Worm (Caenorhabditis elegans) whole organism, late embryonic: ENCODE results near the gene nprl-3.

Experiments used
- C08G9.2 ChIP-seq: sonication (generic microtip); optimal IDR thresholded peaks from 2 replicates; lab custom pipeline; 2016; ENCODE audit warnings: mild to moderate bottlenecking, missing genetic modification characterization, moderate library complexity, missing compliant biosample characterization
- F13H6.1 ChIP-seq: sonication (generic microtip); optimal IDR thresholded peaks from 2 replicates; lab custom pipeline; 2016; ENCODE audit warnings: missing genetic modification characterization, missing compliant biosample characterization
- T23F11.4 ChIP-seq: fragments of 200-800 bp; sonication (Bioruptor generic); optimal IDR thresholded peaks from 2 replicates; lab custom pipeline; 2018; ENCODE audit warnings: mild to moderate bottlenecking, missing genetic modification characterization, missing compliant biosample characterization
- Y22D7AL.16 ChIP-seq: sonication (generic microtip); optimal IDR thresholded peaks from 2 replicates; lab custom pipeline; 2016; ENCODE audit warnings: missing genetic modification characterization, missing compliant biosample characterization
- ceh-14 ChIP-seq: sonication (generic microtip); optimal IDR thresholded peaks from 2 replicates; lab custom pipeline; 2016; ENCODE audit warnings: missing genotype, missing genetic modification characterization, missing compliant biosample characterization
- ceh-2 ChIP-seq: sonication (generic microtip); optimal IDR thresholded peaks from 2 replicates; lab custom pipeline; 2016; ENCODE audit warnings: missing genotype, missing genetic modification characterization, missing compliant biosample characterization
- ceh-24 ChIP-seq: sonication (generic microtip); optimal IDR thresholded peaks from 2 replicates; lab custom pipeline; 2016; ENCODE audit warnings: mild to moderate bottlenecking, missing genetic modification characterization, missing compliant biosample characterization
- ceh-31 ChIP-seq: sonication (generic microtip); optimal IDR thresholded peaks from 2 replicates; lab custom pipeline; 2016; ENCODE audit warnings: missing genetic modification characterization, missing compliant biosample characterization
- ceh-48 ChIP-seq: sonication (generic microtip); optimal IDR thresholded peaks from 2 replicates; lab custom pipeline; 2016; ENCODE audit warnings: missing genetic modification characterization, inconsistent platforms, missing compliant biosample characterization
- ceh-6 ChIP-seq: fragments of 200-800 bp; sonication (Bioruptor generic); optimal IDR thresholded peaks from 2 replicates; lab custom pipeline; 2018; ENCODE audit warnings: mild to moderate bottlenecking, missing genetic modification characterization, missing compliant biosample characterization
- ceh-9 ChIP-seq: sonication (generic microtip); optimal IDR thresholded peaks from 2 replicates; lab custom pipeline; 2016; ENCODE audit warnings: mild to moderate bottlenecking, missing genetic modification characterization, inconsistent platforms, missing compliant biosample characterization
- che-1 ChIP-seq: sonication (generic microtip); optimal IDR thresholded peaks from 2 replicates; lab custom pipeline; 2016; ENCODE audit warnings: mild to moderate bottlenecking, missing genetic modification characterization, missing compliant biosample characterization
- dmd-4 ChIP-seq: sonication (generic microtip); optimal IDR thresholded peaks from 2 replicates; lab custom pipeline; 2016; ENCODE audit warnings: borderline replicate concordance, missing genetic modification characterization, missing compliant biosample characterization
- dve-1 ChIP-seq: sonication (generic microtip); optimal IDR thresholded peaks from 2 replicates; lab custom pipeline; 2017; ENCODE audit warnings: antibody characterized with exemption, mild to moderate bottlenecking, missing genetic modification characterization, missing compliant biosample characterization
- elt-2 ChIP-seq: sonication (generic microtip); optimal IDR thresholded peaks from 2 replicates; lab custom pipeline; 2016; ENCODE audit warnings: missing genetic modification reagents, missing genetic modification characterization, missing compliant biosample characterization
- ets-4 ChIP-seq: sonication (generic microtip); optimal IDR thresholded peaks from 2 replicates; lab custom pipeline; 2016; ENCODE audit warnings: missing genetic modification characterization, missing compliant biosample characterization
- eyg-1 ChIP-seq: sonication (generic microtip); optimal IDR thresholded peaks from 2 replicates; lab custom pipeline; 2016; ENCODE audit warnings: missing genotype, missing genetic modification characterization, missing compliant biosample characterization
- fax-1 ChIP-seq: sonication (generic microtip); optimal IDR thresholded peaks from 2 replicates; lab custom pipeline; 2016; ENCODE audit warnings: missing genotype, missing genetic modification characterization, missing compliant biosample characterization
- fkh-6 ChIP-seq: sonication (generic microtip); optimal IDR thresholded peaks from 2 replicates; lab custom pipeline; 2016; ENCODE audit warnings: missing genetic modification characterization, missing compliant biosample characterization
- hlh-30 ChIP-seq: sonication (generic microtip); optimal IDR thresholded peaks from 2 replicates; lab custom pipeline; 2017; ENCODE audit warnings: antibody characterized with exemption, missing genetic modification characterization, missing compliant biosample characterization; ENCODE audit not compliant: insufficient read depth
- hlh-6 ChIP-seq: sonication (generic microtip); optimal IDR thresholded peaks from 2 replicates; lab custom pipeline; 2016; ENCODE audit warnings: missing genotype, missing genetic modification characterization, missing compliant biosample characterization
- hlh-8 ChIP-seq: sonication (generic microtip); optimal IDR thresholded peaks from 2 replicates; lab custom pipeline; 2016; ENCODE audit warnings: missing genotype, missing genetic modification characterization, missing compliant biosample characterization
- madf-2 ChIP-seq: sonication (generic microtip); optimal IDR thresholded peaks from 2 replicates; lab custom pipeline; 2017; ENCODE audit warnings: missing genetic modification characterization, missing compliant biosample characterization
- mec-3 ChIP-seq: sonication (generic microtip); optimal IDR thresholded peaks from 2 replicates; lab custom pipeline; 2016; ENCODE audit warnings: borderline replicate concordance, missing genetic modification characterization, missing compliant biosample characterization
- nfya-1 ChIP-seq: sonication (generic microtip); optimal IDR thresholded peaks from 2 replicates; lab custom pipeline; 2017; ENCODE audit warnings: missing genetic modification characterization, mild to moderate bottlenecking, missing compliant biosample characterization, antibody characterized with exemption, moderate library complexity
- pag-3 ChIP-seq: sonication (generic microtip); optimal IDR thresholded peaks from 2 replicates; lab custom pipeline; 2016; ENCODE audit warnings: missing compliant biosample characterization, missing genetic modification characterization, borderline replicate concordance
- pat-9 ChIP-seq: fragments of 200-800 bp; sonication (Bioruptor generic); optimal IDR thresholded peaks from 2 replicates; lab custom pipeline; 2018; ENCODE audit warnings: mild to moderate bottlenecking, missing genetic modification characterization, moderate library complexity, missing compliant biosample characterization
- pax-1 ChIP-seq: fragments of 150-350 bp; optimal IDR thresholded peaks from 2 replicates; lab custom pipeline; 2014; ENCODE audit warnings: missing biosample characterization, missing genetic modification characterization
- pha-2 ChIP-seq: sonication (generic microtip); optimal IDR thresholded peaks from 2 replicates; lab custom pipeline; 2017; ENCODE audit warnings: mild to moderate bottlenecking, missing genetic modification characterization, missing compliant biosample characterization
- pqm-1 ChIP-seq: sonication (generic microtip); optimal IDR thresholded peaks from 2 replicates; lab custom pipeline; 2016; ENCODE audit warnings: missing genetic modification characterization, missing compliant biosample characterization
- ref-2 ChIP-seq: sonication (generic microtip); optimal IDR thresholded peaks from 2 replicates; lab custom pipeline; 2016; ENCODE audit warnings: missing genetic modification characterization, missing compliant biosample characterization
- rnt-1 ChIP-seq: sonication (generic microtip); optimal IDR thresholded peaks from 2 replicates; lab custom pipeline; 2016; ENCODE audit warnings: missing genetic modification characterization, missing compliant biosample characterization
- sox-2 ChIP-seq: fragments of 200-800 bp; sonication (Bioruptor generic); IDR thresholded peaks from 2 replicates; pipeline ENCODE4 v1.3.6; 2022; ENCODE audit warnings: missing genetic modification reagents, missing genetic modification characterization, missing compliant biosample characterization
- sox-4 ChIP-seq: sonication (generic microtip); optimal IDR thresholded peaks from 2 replicates; lab custom pipeline; 2017; ENCODE audit warnings: mild to moderate bottlenecking, missing genetic modification characterization, inconsistent platforms, missing compliant biosample characterization
- syd-9 ChIP-seq: sonication (generic microtip); optimal IDR thresholded peaks from 2 replicates; lab custom pipeline; 2016; ENCODE audit warnings: mild to moderate bottlenecking, missing genetic modification characterization, moderate library complexity, missing compliant biosample characterization
- ttx-3 ChIP-seq: sonication (generic microtip); optimal IDR thresholded peaks from 2 replicates; lab custom pipeline; 2016; ENCODE audit warnings: missing genetic modification reagents, missing genetic modification characterization, missing compliant biosample characterization
- unc-3 ChIP-seq, 2 experiments: fragments of 200-800 bp in 1 of 2; sonication (Bioruptor generic) in 1 of 2; sonication (generic microtip) in 1 of 2; conservative IDR thresholded peaks in 1 of 2; optimal IDR thresholded peaks in 1 of 2; 2 replicates each; pipeline versions ENCODE4 v1.3.6 to Lab custom; 2016 to 2022; ENCODE audit warnings: missing compliant biosample characterization in 2 of 2, missing genetic modification characterization in 2 of 2, missing genetic modification reagents in 1 of 2
- unc-42 ChIP-seq: sonication (generic microtip); optimal IDR thresholded peaks from 2 replicates; lab custom pipeline; 2016; ENCODE audit warnings: missing genotype, missing genetic modification characterization, missing compliant biosample characterization
- unc-55 ChIP-seq: sonication (generic microtip); optimal IDR thresholded peaks from 2 replicates; lab custom pipeline; 2017; ENCODE audit warnings: missing biosample characterization, missing genetic modification reagents, missing genetic modification characterization
- unc-86 ChIP-seq: sonication (generic microtip); optimal IDR thresholded peaks from 2 replicates; lab custom pipeline; 2016; ENCODE audit warnings: missing genetic modification characterization, missing compliant biosample characterization

nprl-3 gene

ce11 chrIV:8289505-8289579 lies 8.0 kb upstream of the nprl-3 start, which contains the start of gene nucl-1:
TSS of gene nucl-1 (minus strand) at chrIV:8289530.
- TF ChIP-seq F13H6.1 (tag; lab: Kevin White, UChicago) (no peak), pax-1 (tag; lab: Kevin White, UChicago) (no peak), unc-55 (GFP tag; lab: Kevin White, UChicago) (no peak), unc-3 (GFP tag; conservative IDR thresholded peaks at IDR 0.05; lab: Robert Waterston, UW) (no peak), unc-3 (tag; optimal IDR thresholded peaks at IDR 0.05; lab: Kevin White, UChicago) (no peak)

ce11 chrIV:8289580-8290323 lies 7.5 kb upstream of the nprl-3 start, which contains the start of gene daf-31:
TSS of gene daf-31 (plus strand) at chrIV:8290273.
- TF ChIP-seq che-1 (tag; lab: Kevin White, UChicago) (no peak), sox-2 (GFP tag; lab: Robert Waterston, UW) (no peak), pax-1 (tag; lab: Kevin White, UChicago) (no peak), elt-2 (tag; lab: Kevin White, UChicago) (peak; percentile 41), C08G9.2 (tag; lab: Kevin White, UChicago) (no peak), nfya-1 (tag; lab: Kevin White, UChicago) (peak; percentile 19), unc-86 (tag; lab: Kevin White, UChicago) (no peak), madf-2 (tag; lab: Kevin White, UChicago) (no peak), ceh-48 (tag; lab: Kevin White, UChicago) (peak; percentile 61), pqm-1 (no peak), ceh-2 (no peak), ceh-14 (tag; lab: Kevin White, UChicago) (no peak), dve-1 (tag; lab: Kevin White, UChicago) (peak; percentile 16), hlh-30 (tag; lab: Kevin White, UChicago) (no peak), ref-2 (tag; lab: Kevin White, UChicago) (no peak), syd-9 (no peak), dmd-4 (no peak), T23F11.4 (GFP tag; lab: Kevin White, UChicago) (no peak), rnt-1 (tag; lab: Kevin White, UChicago) (no peak), ceh-31 (tag; lab: Kevin White, UChicago) (peak; percentile 50), ceh-9 (tag; lab: Kevin White, UChicago) (no peak), unc-42 (tag; lab: Kevin White, UChicago) (peak; percentile 63), fax-1 (tag; lab: Kevin White, UChicago) (no peak), unc-55 (GFP tag; lab: Kevin White, UChicago) (no peak), pha-2 (tag; lab: Kevin White, UChicago) (no peak), hlh-6 (tag; lab: Kevin White, UChicago) (no peak), hlh-8 (no peak), fkh-6 (tag; lab: Kevin White, UChicago) (no peak), sox-4 (tag; lab: Kevin White, UChicago) (no peak)

ce11 chrIV:8291232-8291631 lies 6.1 kb upstream of the nprl-3 start, which contains the start of gene K07H8.2:
TSS of gene K07H8.2 (plus strand) at chrIV:8291532.
- no peak for TF ChIP-seq Y22D7AL.16 (tag; lab: Kevin White, UChicago)
- no peak for TF ChIP-seq dmd-4
- TF ChIP-seq dve-1 (tag; lab: Kevin White, UChicago), result no peak
- TF ChIP-seq madf-2 (tag; lab: Kevin White, UChicago), result no peak
- no peak for TF ChIP-seq T23F11.4 (GFP tag; lab: Kevin White, UChicago)
- no peak for TF ChIP-seq ttx-3 (tag; lab: Kevin White, UChicago)
- no peak for TF ChIP-seq ets-4 (tag; lab: Kevin White, UChicago)
- no peak for TF ChIP-seq unc-86 (tag; lab: Kevin White, UChicago)
- TF ChIP-seq mec-3 (tag; lab: Kevin White, UChicago), result no peak
- TF ChIP-seq pag-3 (tag; lab: Kevin White, UChicago), result no peak
- no peak for TF ChIP-seq sox-4 (tag; lab: Kevin White, UChicago)
- TF ChIP-seq ceh-6 (GFP tag; lab: Kevin White, UChicago), result no peak
- no peak for TF ChIP-seq eyg-1
- no peak for TF ChIP-seq fax-1 (tag; lab: Kevin White, UChicago)
- no peak for TF ChIP-seq pat-9 (tag; lab: Kevin White, UChicago)
- TF ChIP-seq ceh-24 (tag; lab: Kevin White, UChicago), result no peak
- no peak for TF ChIP-seq ceh-14 (tag; lab: Kevin White, UChicago)
